Fruit fly (Drosophila melanogaster) whole organism, prepupa: ENCODE results near the gene SdhD.
A peak's percentile ranks its signal among the peaks of the same experiment; 100 is the strongest.

Source experiments
- Blimp-1 ChIP-seq: fragments of 200-800 bp; sonication (Bioruptor generic); optimal IDR thresholded peaks from 3 replicates; lab custom pipeline; 2017; ENCODE audit warnings: missing biosample characterization, missing genetic modification characterization, mild to moderate bottlenecking, moderate library complexity, missing genetic modification reagents
- CG10669 ChIP-seq: fragments of 200-800 bp; sonication (Bioruptor generic); optimal IDR thresholded peaks from 3 replicates; lab custom pipeline; 2018; ENCODE audit warnings: missing biosample characterization, mild to moderate bottlenecking, missing genetic modification characterization, moderate library complexity
- CG11294 ChIP-seq: fragments of 200-800 bp; sonication (Bioruptor generic); IDR thresholded peaks from 2 replicates; pipeline ENCODE4 v1.3.6; 2022; ENCODE audit warnings: missing biosample characterization, missing genetic modification characterization
- CG11762 ChIP-seq: fragments of 200-800 bp; sonication (Bioruptor generic); optimal IDR thresholded peaks from 3 replicates; lab custom pipeline; 2016; ENCODE audit warnings: missing biosample characterization, missing genetic modification characterization; ENCODE audit not compliant: insufficient read depth
- CG15336 ChIP-seq: fragments of 200-800 bp; sonication (Bioruptor generic); IDR thresholded peaks from 2 replicates; pipeline ENCODE4 v1.3.6; 2022; ENCODE audit warnings: missing biosample characterization, missing genetic modification characterization
- CG1621 ChIP-seq: fragments of 200-800 bp; sonication (Bioruptor generic); optimal IDR thresholded peaks from 3 replicates; lab custom pipeline; 2018; ENCODE audit warnings: missing biosample characterization, mild to moderate bottlenecking, missing genetic modification characterization
- CG3032 ChIP-seq: fragments of 200-800 bp; optimal IDR thresholded peaks from 2 replicates; lab custom pipeline; 2019; ENCODE audit warnings: missing biosample characterization, mild to moderate bottlenecking, missing genetic modification characterization, moderate library complexity
- CG32006 ChIP-seq: fragments of 200-800 bp; sonication (Bioruptor generic); optimal IDR thresholded peaks from 3 replicates; lab custom pipeline; 2017; ENCODE audit warnings: missing biosample characterization, mild to moderate bottlenecking, missing genetic modification characterization
- CG34406 ChIP-seq: fragments of 200-800 bp; sonication (Bioruptor generic); optimal IDR thresholded peaks from 3 replicates; lab custom pipeline; 2016; ENCODE audit warnings: missing biosample characterization, missing genetic modification characterization
- CG3919 ChIP-seq: fragments of 200-800 bp; sonication (Bioruptor generic); optimal IDR thresholded peaks from 3 replicates; lab custom pipeline; 2016; ENCODE audit warnings: missing biosample characterization, missing genetic modification characterization
- CG4318 ChIP-seq: fragments of 200-800 bp; sonication (Bioruptor generic); optimal IDR thresholded peaks from 3 replicates; lab custom pipeline; 2017; ENCODE audit warnings: missing biosample characterization, mild to moderate bottlenecking, missing genetic modification characterization
- CG6163 ChIP-seq: fragments of 200-800 bp; sonication (Bioruptor generic); IDR thresholded peaks from 3 replicates; pipeline ENCODE4 v1.3.6; 2022; ENCODE audit warnings: missing biosample characterization, missing genetic modification characterization
- CG6276 ChIP-seq: fragments of 200-800 bp; sonication (Bioruptor generic); optimal IDR thresholded peaks from 2 replicates; lab custom pipeline; 2017; ENCODE audit warnings: missing biosample characterization, mild to moderate bottlenecking, missing genetic modification characterization
- CG6792 ChIP-seq: fragments of 200-800 bp; sonication (Bioruptor generic); optimal IDR thresholded peaks from 3 replicates; lab custom pipeline; 2016; ENCODE audit warnings: missing biosample characterization, missing genetic modification characterization
- CG6808 ChIP-seq: fragments of 200-800 bp; sonication (Bioruptor generic); optimal IDR thresholded peaks from 3 replicates; lab custom pipeline; 2017; ENCODE audit warnings: missing biosample characterization, missing genetic modification characterization, mild to moderate bottlenecking, moderate library complexity, missing genetic modification reagents
- CG7368 ChIP-seq: fragments of 200-800 bp; sonication (Bioruptor generic); optimal IDR thresholded peaks from 3 replicates; lab custom pipeline; 2016; ENCODE audit warnings: missing biosample characterization, missing genetic modification characterization
- CG8119 ChIP-seq: fragments of 200-800 bp; sonication (Bioruptor generic); IDR thresholded peaks from 3 replicates; pipeline ENCODE4 v1.3.6; 2022; ENCODE audit warnings: missing biosample characterization, missing genetic modification characterization
- CG8632 ChIP-seq: fragments of 200-800 bp; sonication (Bioruptor generic); optimal IDR thresholded peaks from 3 replicates; lab custom pipeline; 2016; ENCODE audit warnings: missing biosample characterization, missing genetic modification characterization
- CG9139 ChIP-seq: fragments of 200-800 bp; sonication (Bioruptor generic); optimal IDR thresholded peaks from 3 replicates; lab custom pipeline; 2017; ENCODE audit warnings: missing biosample characterization, mild to moderate bottlenecking, missing genetic modification characterization
- Eip78C ChIP-seq: fragments of 200-800 bp; sonication (Bioruptor generic); peaks from one replicate; lab custom pipeline; 2016; ENCODE audit warnings: missing biosample characterization, missing genetic modification characterization
- Eip93F ChIP-seq: fragments of 200-800 bp; sonication (Bioruptor generic); optimal IDR thresholded peaks from 2 replicates; lab custom pipeline; 2016; ENCODE audit warnings: missing biosample characterization, mild to moderate bottlenecking, missing genetic modification characterization
- Ets21C ChIP-seq: fragments of 200-800 bp; sonication (Bioruptor generic); optimal IDR thresholded peaks from 3 replicates; lab custom pipeline; 2016; ENCODE audit warnings: missing biosample characterization, missing genetic modification characterization
- Ets96B ChIP-seq: fragments of 200-800 bp; optimal IDR thresholded peaks from 2 replicates; lab custom pipeline; 2019; ENCODE audit warnings: missing biosample characterization, mild to moderate bottlenecking, missing genetic modification characterization, moderate library complexity
- Gug ChIP-seq: fragments of 200-800 bp; sonication (Bioruptor generic); IDR thresholded peaks from 2 replicates; pipeline ENCODE4 v1.3.6; 2022; ENCODE audit warnings: missing biosample characterization, missing genetic modification characterization
- Hr39 ChIP-seq: fragments of 200-800 bp; sonication (Bioruptor generic); optimal IDR thresholded peaks from 2 replicates; lab custom pipeline; 2016; ENCODE audit warnings: missing biosample characterization, missing genetic modification characterization
- Lpt ChIP-seq: fragments of 200-800 bp; sonication (Bioruptor generic); optimal IDR thresholded peaks from 3 replicates; lab custom pipeline; 2016; ENCODE audit warnings: missing biosample characterization, missing genetic modification characterization
- Met ChIP-seq: fragments of 200-800 bp; sonication (Bioruptor generic); optimal IDR thresholded peaks from 3 replicates; lab custom pipeline; 2016; ENCODE audit warnings: missing biosample characterization, missing genetic modification characterization
- OdsH ChIP-seq: fragments of 200-800 bp; sonication (Bioruptor generic); optimal IDR thresholded peaks from 3 replicates; lab custom pipeline; 2016; ENCODE audit warnings: missing biosample characterization, missing genetic modification characterization
- Sox102F ChIP-seq: fragments of 200-800 bp; sonication (Bioruptor generic); optimal IDR thresholded peaks from 2 replicates; lab custom pipeline; 2016; ENCODE audit warnings: missing biosample characterization, mild to moderate bottlenecking, missing genetic modification characterization
- Sox14 ChIP-seq: fragments of 200-800 bp; sonication (Bioruptor generic); optimal IDR thresholded peaks from 3 replicates; lab custom pipeline; 2016; ENCODE audit warnings: missing biosample characterization, missing genetic modification characterization
- Sox15 ChIP-seq: fragments of 200-800 bp; sonication (Bioruptor generic); optimal IDR thresholded peaks from 3 replicates; lab custom pipeline; 2016; ENCODE audit warnings: missing biosample characterization, missing genetic modification characterization
- achi ChIP-seq: fragments of 200-800 bp; sonication (Bioruptor generic); optimal IDR thresholded peaks from 3 replicates; lab custom pipeline; 2016; ENCODE audit warnings: missing biosample characterization, missing genetic modification characterization
- acj6 ChIP-seq: fragments of 200-800 bp; sonication (Bioruptor generic); optimal IDR thresholded peaks from 3 replicates; lab custom pipeline; 2016; ENCODE audit warnings: missing biosample characterization, missing genetic modification characterization
- dac ChIP-seq: fragments of 200-800 bp; sonication (Bioruptor generic); optimal IDR thresholded peaks from 2 replicates; lab custom pipeline; 2017; ENCODE audit warnings: missing biosample characterization, mild to moderate bottlenecking, missing genetic modification characterization
- eg ChIP-seq: fragments of 200-800 bp; sonication (Bioruptor generic); IDR thresholded peaks from 3 replicates; pipeline ENCODE4 v1.3.6; 2022; ENCODE audit warnings: missing biosample characterization, missing genetic modification characterization
- esn ChIP-seq: fragments of 200-800 bp; sonication (Bioruptor generic); optimal IDR thresholded peaks from 2 replicates; lab custom pipeline; 2016; ENCODE audit warnings: missing biosample characterization, mild to moderate bottlenecking, missing genetic modification characterization, moderate library complexity
- fd59A ChIP-seq: fragments of 200-800 bp; sonication (Bioruptor generic); optimal IDR thresholded peaks from 2 replicates; lab custom pipeline; 2017; ENCODE audit warnings: missing biosample characterization, mild to moderate bottlenecking, missing genetic modification characterization, missing genetic modification reagents
- fd85E ChIP-seq: fragments of 200-800 bp; sonication (Bioruptor generic); optimal IDR thresholded peaks from 3 replicates; lab custom pipeline; 2016; ENCODE audit warnings: missing biosample characterization, missing genetic modification characterization
- fkh ChIP-seq: fragments of 200-800 bp; sonication (Bioruptor generic); optimal IDR thresholded peaks from 3 replicates; lab custom pipeline; 2017; ENCODE audit warnings: missing biosample characterization, mild to moderate bottlenecking, missing genetic modification characterization, moderate library complexity
- lz ChIP-seq: fragments of 200-800 bp; sonication (Bioruptor generic); optimal IDR thresholded peaks from 3 replicates; lab custom pipeline; 2016; ENCODE audit warnings: missing biosample characterization, missing genetic modification characterization
- net ChIP-seq: fragments of 200-800 bp; sonication (Bioruptor generic); optimal IDR thresholded peaks from 3 replicates; lab custom pipeline; 2016; ENCODE audit warnings: missing biosample characterization, missing genetic modification characterization
- salr ChIP-seq, 2 experiments: fragments of 200-800 bp; sonication (Bioruptor generic); optimal IDR thresholded peaks; 3 replicates each; lab custom pipeline; 2016 to 2018; ENCODE audit warnings: missing biosample characterization in 2 of 2, missing genetic modification characterization in 2 of 2, mild to moderate bottlenecking in 1 of 2
- spab ChIP-seq: fragments of 200-800 bp; sonication (Bioruptor generic); optimal IDR thresholded peaks from 2 replicates; lab custom pipeline; 2017; ENCODE audit warnings: missing biosample characterization, mild to moderate bottlenecking, missing genetic modification characterization, missing genetic modification reagents
- ss ChIP-seq, 2 experiments: fragments of 200-800 bp; sonication (Bioruptor generic); optimal IDR thresholded peaks; 2 replicates in 1 of 2; 3 replicates in 1 of 2; lab custom pipeline; 2017 to 2018; ENCODE audit warnings: mild to moderate bottlenecking in 2 of 2, missing biosample characterization in 2 of 2, missing genetic modification characterization in 2 of 2, moderate library complexity in 1 of 2
- svp ChIP-seq: fragments of 200-800 bp; sonication (Bioruptor generic); peaks from one replicate; lab custom pipeline; 2016; ENCODE audit warnings: missing biosample characterization, missing genetic modification characterization

SdhD gene

dm6 chr3R:23772808-23773207 is 12.4 kb upstream of the SdhD start, which contains the start of gene tst (continued):
- TF ChIP-seq Ets96B (tag; lab: Kevin White, UChicago): peak; percentile 88
- peak; percentile 92 for TF ChIP-seq OdsH (GFP tag; lab: Kevin White, UChicago)
- peak; percentile 89 for TF ChIP-seq CG15336 (GFP tag; lab: Robert Waterston, UW)
- TF ChIP-seq CG6808: no peak
- TF ChIP-seq spab (GFP tag; lab: Kevin White, UChicago): peak; percentile 67
- TF ChIP-seq CG1621 (tag; lab: Kevin White, UChicago): peak; percentile 61
- peak; percentile 10 for TF ChIP-seq fd85E (GFP tag; lab: Kevin White, UChicago)
- peak; percentile 87 for TF ChIP-seq achi (GFP tag; lab: Kevin White, UChicago)
- TF ChIP-seq CG8119 (GFP tag; lab: Robert Waterston, UW): peak; percentile 90
- peak; percentile 90 for TF ChIP-seq fkh (GFP tag; lab: Kevin White, UChicago)
- TF ChIP-seq esn (GFP tag; lab: Kevin White, UChicago): peak; percentile 88
- TF ChIP-seq Lpt (GFP tag; lab: Kevin White, UChicago): peak; percentile 84
- TF ChIP-seq CG11762 (GFP tag; lab: Kevin White, UChicago): peak; percentile 80
- TF ChIP-seq Ets21C: no peak
- TF ChIP-seq CG6163 (GFP tag; lab: Robert Waterston, UW): peak; percentile 92
- peak; percentile 85 for TF ChIP-seq Sox15 (GFP tag; lab: Kevin White, UChicago)
- peak; percentile 75 for TF ChIP-seq CG7368 (GFP tag; lab: Kevin White, UChicago)
- peak; percentile 84 for TF ChIP-seq CG10669 (GFP tag; lab: Kevin White, UChicago)
- peak; percentile 86 for TF ChIP-seq CG3919 (GFP tag; lab: Kevin White, UChicago)
- TF ChIP-seq net (GFP tag; lab: Kevin White, UChicago): peak; percentile 83
- TF ChIP-seq svp: no peak
- peak; percentile 85 for TF ChIP-seq CG4318
- peak; percentile 77 for TF ChIP-seq Hr39 (GFP tag; lab: Kevin White, UChicago)
- TF ChIP-seq lz (GFP tag; lab: Kevin White, UChicago): peak; percentile 78
- peak; percentile 95 for TF ChIP-seq Gug (GFP tag; lab: Robert Waterston, UW)
- peak in 1 of 2 experiments; percentile 61 for TF ChIP-seq salr (GFP tag; optimal IDR thresholded peaks at IDR 0.05; lab: Kevin White, UChicago)
- peak; percentile 93 for TF ChIP-seq CG11294 (GFP tag; lab: Robert Waterston, UW)
- peak; percentile 87 for TF ChIP-seq CG34406 (GFP tag; lab: Kevin White, UChicago)
- TF ChIP-seq Eip93F (GFP tag; lab: Kevin White, UChicago): peak; percentile 39
- peak; percentile 86 for TF ChIP-seq CG8632 (GFP tag; lab: Kevin White, UChicago)
- peak; percentile 91 for TF ChIP-seq CG3032 (tag; lab: Kevin White, UChicago)
- peak; percentile 78 for TF ChIP-seq Sox14 (GFP tag; lab: Kevin White, UChicago)
- TF ChIP-seq dac (GFP tag; lab: Kevin White, UChicago): peak; percentile 77
- TF ChIP-seq CG32006 (GFP tag; lab: Kevin White, UChicago): peak; percentile 93
- TF ChIP-seq acj6 (GFP tag; lab: Kevin White, UChicago): peak; percentile 90
- no peak for TF ChIP-seq Met (GFP tag; lab: Kevin White, UChicago)
- peak; percentile 96 for TF ChIP-seq eg (GFP tag; lab: Robert Waterston, UW)

DNA sequence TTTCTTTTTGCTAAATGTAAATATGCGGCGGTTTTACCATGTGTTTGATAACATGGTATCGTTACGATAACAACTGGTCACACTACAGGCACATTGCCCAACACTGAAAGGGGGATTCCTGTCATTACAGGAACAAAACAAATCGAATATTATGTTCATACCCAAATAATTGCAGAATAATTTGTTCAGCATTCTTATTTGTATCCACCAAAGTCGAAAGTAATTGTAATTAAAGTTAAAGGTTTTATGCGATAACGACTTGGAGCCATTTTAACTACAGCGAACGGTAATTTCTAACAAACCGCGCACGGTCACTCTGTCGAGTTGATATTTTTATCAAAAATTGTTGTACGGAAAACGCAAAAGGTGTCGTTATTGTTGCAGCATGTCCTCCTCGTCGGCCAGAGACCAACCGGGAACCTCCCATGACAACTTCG is 7.0 kb upstream of the SdhD start, which contains the start of the genes CG10214 and CG10375:
TSS of gene CG10214 (minus strand) at position 72 of the 437 bp plus-strand sequence.
TSS of gene CG10375 (plus strand) at position 296 of the 437 bp plus-strand sequence.
- TF ChIP-seq acj6 (GFP tag; lab: Kevin White, UChicago): peak; percentile 67
- peak; percentile 72 for TF ChIP-seq Hr39 (GFP tag; lab: Kevin White, UChicago)
- no peak for TF ChIP-seq svp
- peak; percentile 80 for TF ChIP-seq Eip78C (GFP tag; lab: Kevin White, UChicago)
- TF ChIP-seq Met (GFP tag; lab: Kevin White, UChicago): peak; percentile 70
- peak; percentile 60 for TF ChIP-seq CG7368 (GFP tag; lab: Kevin White, UChicago)
- peak; percentile 53 for TF ChIP-seq Ets96B (tag; lab: Kevin White, UChicago)
- TF ChIP-seq Blimp-1: no peak
- TF ChIP-seq CG34406 (GFP tag; lab: Kevin White, UChicago): peak; percentile 60
- no peak for TF ChIP-seq Eip93F (GFP tag; lab: Kevin White, UChicago)
- TF ChIP-seq fd85E (GFP tag; lab: Kevin White, UChicago): no peak
- TF ChIP-seq CG32006 (GFP tag; lab: Kevin White, UChicago): peak; percentile 58
- no peak for TF ChIP-seq CG6276 (GFP tag; lab: Kevin White, UChicago)
- peak; percentile 41 for TF ChIP-seq CG1621 (tag; lab: Kevin White, UChicago)
- peak; percentile 0 for TF ChIP-seq CG11762 (GFP tag; lab: Kevin White, UChicago)
- peak; percentile 14 for TF ChIP-seq CG6808
- TF ChIP-seq Lpt (GFP tag; lab: Kevin White, UChicago): no peak
- no peak for TF ChIP-seq ss (GFP tag; optimal IDR thresholded peaks at IDR 0.05; lab: Kevin White, UChicago)
- TF ChIP-seq Sox102F (GFP tag; lab: Kevin White, UChicago): peak; percentile 59
- TF ChIP-seq CG8119 (GFP tag; lab: Robert Waterston, UW): peak; percentile 53; the same call in 1 of the 3 replicates
- TF ChIP-seq eg (GFP tag; lab: Robert Waterston, UW): peak; percentile 73; the same call in 2 of the 3 replicates
- TF ChIP-seq lz (GFP tag; lab: Kevin White, UChicago): peak; percentile 81
- TF ChIP-seq CG8632 (GFP tag; lab: Kevin White, UChicago): peak; percentile 50
- peak; percentile 75 for TF ChIP-seq CG3919 (GFP tag; lab: Kevin White, UChicago)
- peak; percentile 56 for TF ChIP-seq CG6792 (GFP tag; lab: Kevin White, UChicago)
- peak; percentile 88 for TF ChIP-seq fkh (GFP tag; lab: Kevin White, UChicago)
- no peak for TF ChIP-seq fd59A (GFP tag; lab: Kevin White, UChicago)
- peak; percentile 81 for TF ChIP-seq Sox14 (GFP tag; lab: Kevin White, UChicago)
- no peak for TF ChIP-seq CG9139 (GFP tag; lab: Kevin White, UChicago)
